Worm (Caenorhabditis elegans): ENCODE data around the gene meg-2.

Gene meg-2

ce11 chrX:13886195-13886594 is 39.7 kb downstream of the meg-2 start:
- TF ChIP-seq nhr-2 (tag; optimal IDR thresholded peaks at IDR 0.05) (peak; percentile 17), hlh-1 (tag; optimal IDR thresholded peaks at IDR 0.05) (no peak)

- TF ChIP-seq ztf-11 (tag; optimal IDR thresholded peaks at IDR 0.05): no peak
Measured at ce11 chrX:13885131-13885530, 40.8 kb downstream of the meg-2 start.

- TF ChIP-seq unc-62 (GFP tag; optimal IDR thresholded peaks at IDR 0.05): no peak
- TF ChIP-seq ces-1 (GFP tag; optimal IDR thresholded peaks at IDR 0.05): no peak
- no peak for TF ChIP-seq unc-120 (tag; optimal IDR thresholded peaks at IDR 0.05; ENCODE audit: poor library complexity, severe bottlenecking)
- no peak for TF ChIP-seq ham-2 (GFP tag; optimal IDR thresholded peaks at IDR 0.05)
- no peak for TF ChIP-seq lsy-2 (tag; optimal IDR thresholded peaks at IDR 0.05)
- no peak for TF ChIP-seq elt-1 (tag; optimal IDR thresholded peaks at IDR 0.05; ENCODE audit: borderline replicate concordance, insufficient read depth)
- TF ChIP-seq ceh-83 (GFP tag; optimal IDR thresholded peaks at IDR 0.05): no peak
- TF ChIP-seq pha-4 (tag; optimal IDR thresholded peaks at IDR 0.05): no peak
- TF ChIP-seq flh-1 (GFP tag; optimal IDR thresholded peaks at IDR 0.05): no peak
- no peak for TF ChIP-seq nhr-76 (tag; optimal IDR thresholded peaks at IDR 0.05)
- TF ChIP-seq ztf-11 (tag; optimal IDR thresholded peaks at IDR 0.05): no peak
- TF ChIP-seq tbx-8 (GFP tag; optimal IDR thresholded peaks at IDR 0.05): no peak
- no peak for TF ChIP-seq hlh-1 (tag; optimal IDR thresholded peaks at IDR 0.05)
- TF ChIP-seq sptf-1 (tag; optimal IDR thresholded peaks at IDR 0.05): no peak
- no peak for TF ChIP-seq elt-3 (tag; optimal IDR thresholded peaks at IDR 0.05)
Measured at ce11 chrX:13884157-13884556, 41.8 kb downstream of the meg-2 start.

ce11 chrX:13882639-13883038 is 43.3 kb downstream of the meg-2 start, which contains the start of gene hlb-1:
TSS of gene hlb-1 (minus strand) at chrX:13882739.
- no peak for TF ChIP-seq ham-2 (GFP tag; optimal IDR thresholded peaks at IDR 0.05)

ce11 chrX:13881760-13882369 is 44.1 kb downstream of the meg-2 start:
- peak; percentile 20 for TF ChIP-seq hlh-1 (tag; optimal IDR thresholded peaks at IDR 0.05)
- peak; percentile 92 for TF ChIP-seq ces-1 (GFP tag; optimal IDR thresholded peaks at IDR 0.05)
- TF ChIP-seq flh-1 (GFP tag; optimal IDR thresholded peaks at IDR 0.05): no peak
- no peak for TF ChIP-seq unc-62 (GFP tag; optimal IDR thresholded peaks at IDR 0.05)
- no peak for TF ChIP-seq mab-5 (tag; optimal IDR thresholded peaks at IDR 0.05)
- TF ChIP-seq ceh-83 (GFP tag; optimal IDR thresholded peaks at IDR 0.05): no peak
- no peak for TF ChIP-seq elt-3 (tag; optimal IDR thresholded peaks at IDR 0.05)
- TF ChIP-seq nhr-237 (tag; optimal IDR thresholded peaks at IDR 0.05): no peak
- no peak for TF ChIP-seq lsy-2 (tag; optimal IDR thresholded peaks at IDR 0.05)
- TF ChIP-seq blmp-1 (tag; optimal IDR thresholded peaks at IDR 0.05): no peak
- TF ChIP-seq sptf-1 (tag; optimal IDR thresholded peaks at IDR 0.05): no peak
- TF ChIP-seq sem-2 (GFP tag; optimal IDR thresholded peaks at IDR 0.05): no peak
- no peak for TF ChIP-seq nhr-28 (tag; optimal IDR thresholded peaks at IDR 0.05)
- TF ChIP-seq elt-1 (tag; optimal IDR thresholded peaks at IDR 0.05; ENCODE audit: borderline replicate concordance, insufficient read depth): peak; percentile 24
- no peak for TF ChIP-seq zip-8 (tag; optimal IDR thresholded peaks at IDR 0.05)
- TF ChIP-seq lin-32 (GFP tag; optimal IDR thresholded peaks at IDR 0.05): peak; percentile 68
- TF ChIP-seq tbx-8 (GFP tag; optimal IDR thresholded peaks at IDR 0.05): no peak
- TF ChIP-seq mep-1 (tag; optimal IDR thresholded peaks at IDR 0.05): no peak
- TF ChIP-seq cnd-1 (tag; optimal IDR thresholded peaks at IDR 0.05): peak; percentile 59
- no peak for TF ChIP-seq unc-120 (tag; optimal IDR thresholded peaks at IDR 0.05; ENCODE audit: poor library complexity, severe bottlenecking)
- TF ChIP-seq nhr-2 (tag; optimal IDR thresholded peaks at IDR 0.05): no peak
- TF ChIP-seq M03D4.4 (tag; optimal IDR thresholded peaks at IDR 0.05): no peak
- no peak for TF ChIP-seq mls-2 (tag; optimal IDR thresholded peaks at IDR 0.05)
- TF ChIP-seq ham-2 (GFP tag; optimal IDR thresholded peaks at IDR 0.05): no peak
- no peak for TF ChIP-seq unc-39 (tag; optimal IDR thresholded peaks at IDR 0.05)

ce11 chrX:13878082-13878481 is 47.8 kb downstream of the meg-2 start:
- TF ChIP-seq ceh-83 (GFP tag; optimal IDR thresholded peaks at IDR 0.05) (no peak), unc-120 (tag; optimal IDR thresholded peaks at IDR 0.05; ENCODE audit: poor library complexity, severe bottlenecking) (no peak), nhr-28 (tag; optimal IDR thresholded peaks at IDR 0.05) (no peak), tbx-8 (GFP tag; optimal IDR thresholded peaks at IDR 0.05) (no peak), nhr-76 (tag; optimal IDR thresholded peaks at IDR 0.05) (no peak), M03D4.4 (tag; optimal IDR thresholded peaks at IDR 0.05) (no peak), nhr-12 (tag; optimal IDR thresholded peaks at IDR 0.05) (no peak), ceh-39 (tag; optimal IDR thresholded peaks at IDR 0.05) (no peak), nhr-2 (tag; optimal IDR thresholded peaks at IDR 0.05) (no peak)
